Worm (Caenorhabditis elegans): ENCODE measurements around the gene B0310.1.

Gene B0310.1

DNA sequence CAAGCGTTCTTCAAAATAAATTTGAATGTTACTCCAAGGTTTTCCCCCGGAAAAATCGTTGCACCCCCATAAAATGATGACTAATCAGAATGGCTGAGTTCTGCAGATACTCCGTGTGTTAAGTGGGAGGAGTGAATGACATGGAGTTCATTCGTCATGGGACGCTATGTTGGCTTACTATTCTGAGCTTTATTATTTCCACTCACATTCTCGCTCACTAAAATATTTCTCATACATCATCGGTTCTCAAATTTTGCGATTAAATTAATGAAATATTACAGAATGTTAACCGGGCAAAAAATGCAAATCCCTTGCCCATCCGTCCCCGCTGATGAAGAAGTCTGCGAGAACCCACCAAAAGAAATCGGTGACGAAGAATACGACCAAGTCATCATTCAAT is 49.8 kb downstream of the B0310.1 start, which contains the start of gene F28C10.1:
TSS of gene F28C10.1 (plus strand) at position 301 of the 400 bp plus-strand sequence.
- TF ChIP-seq snpc-4 (tag; optimal IDR thresholded peaks at IDR 0.05) (no peak), bed-3 (GFP tag; optimal IDR thresholded peaks at IDR 0.05) (no peak), pha-4 (tag; optimal IDR thresholded peaks at IDR 0.05) (no peak), nhr-237 (tag; optimal IDR thresholded peaks at IDR 0.05) (no peak), sem-2 (GFP tag; optimal IDR thresholded peaks at IDR 0.05) (no peak), nhr-2 (tag; optimal IDR thresholded peaks at IDR 0.05) (no peak), unc-120 (tag; optimal IDR thresholded peaks at IDR 0.05; ENCODE audit: poor library complexity, severe bottlenecking) (no peak)

All from whole organism, mixed stage, embryonic.